Worm (Caenorhabditis elegans) whole organism, L4 larva: ENCODE results near the gene K08E7.8.

Source experiments
- F10B5.3 ChIP-seq: sonication (generic microtip); optimal IDR thresholded peaks from 2 replicates; lab custom pipeline; 2016; ENCODE audit warnings: mild to moderate bottlenecking, missing genetic modification characterization, missing compliant biosample characterization
- T26A8.4 ChIP-seq: fragments of 200-800 bp; sonication (Bioruptor generic); IDR thresholded peaks from 2 replicates; pipeline ENCODE4 v1.3.6; 2022; ENCODE audit warnings: missing genetic modification characterization, missing compliant biosample characterization
- Y105C5A.15 ChIP-seq: fragments of 200-800 bp; sonication (Bioruptor generic); IDR thresholded peaks from 2 replicates; pipeline ENCODE4 v1.3.6; 2022; ENCODE audit warnings: missing genetic modification characterization, missing compliant biosample characterization
- Y5F2A.4 ChIP-seq: fragments of 200-800 bp; sonication (Bioruptor generic); optimal IDR thresholded peaks from 2 replicates; lab custom pipeline; 2018; ENCODE audit warnings: mild to moderate bottlenecking, missing genetic modification characterization, missing compliant biosample characterization
- ZK546.5 ChIP-seq, 2 experiments: sonication (generic microtip); optimal IDR thresholded peaks; 2 replicates each; lab custom pipeline; 2017; ENCODE audit warnings: missing biosample characterization in 2 of 2, missing genetic modification characterization in 2 of 2
- ceh-20 ChIP-seq: fragments of 200-800 bp; sonication (Bioruptor generic); IDR thresholded peaks from 2 replicates; pipeline ENCODE4 v1.3.6; 2022; ENCODE audit warnings: missing genetic modification reagents, missing genetic modification characterization, missing compliant biosample characterization
- ceh-28 ChIP-seq: fragments of 150-350 bp; optimal IDR thresholded peaks from 2 replicates; lab custom pipeline; 2014; ENCODE audit warnings: missing biosample characterization, missing genetic modification reagents, missing genetic modification characterization
- ceh-32 ChIP-seq: sonication (generic microtip); optimal IDR thresholded peaks from 2 replicates; lab custom pipeline; 2016; ENCODE audit warnings: mild to moderate bottlenecking, missing genetic modification characterization, missing compliant biosample characterization; ENCODE audit not compliant: poor library complexity
- ceh-62 ChIP-seq: sonication (generic microtip); optimal IDR thresholded peaks from 2 replicates; lab custom pipeline; 2017; ENCODE audit warnings: missing biosample characterization, missing genetic modification characterization
- cey-2 ChIP-seq: sonication (generic microtip); optimal IDR thresholded peaks from 3 replicates; lab custom pipeline; 2017; ENCODE audit warnings: missing genetic modification characterization, mild to moderate bottlenecking, missing compliant biosample characterization, antibody characterized with exemption, borderline replicate concordance; ENCODE audit not compliant: insufficient read depth
- daf-12 ChIP-seq: fragments of 150-350 bp; optimal IDR thresholded peaks from 2 replicates; lab custom pipeline; 2014; ENCODE audit warnings: missing biosample characterization, missing genetic modification reagents, missing genetic modification characterization
- dmd-8 ChIP-seq: fragments of 200-800 bp; sonication (Bioruptor generic); IDR thresholded peaks from 2 replicates; pipeline ENCODE4 v1.3.6; 2022; ENCODE audit warnings: missing genetic modification characterization, missing compliant biosample characterization
- dpl-1 ChIP-seq: fragments of 150-350 bp; optimal IDR thresholded peaks from 2 replicates; lab custom pipeline; 2014; ENCODE audit warnings: missing biosample characterization, missing genetic modification reagents, missing genetic modification characterization
- duxl-1 ChIP-seq: sonication (generic microtip); optimal IDR thresholded peaks from 2 replicates; lab custom pipeline; 2016; ENCODE audit warnings: mild to moderate bottlenecking, missing genetic modification characterization, moderate library complexity, missing compliant biosample characterization; ENCODE audit not compliant: poor library complexity
- hif-1 ChIP-seq, 2 experiments: sonication (generic microtip); optimal IDR thresholded peaks; 2 replicates each; lab custom pipeline; 2016 to 2017; ENCODE audit warnings: missing compliant biosample characterization in 2 of 2, missing genetic modification characterization in 2 of 2, missing genetic modification reagents in 2 of 2, missing genotype in 2 of 2, mild to moderate bottlenecking in 1 of 2
- hlh-11 ChIP-seq: fragments of 200-800 bp; sonication (Bioruptor generic); optimal IDR thresholded peaks from 2 replicates; lab custom pipeline; 2018; ENCODE audit warnings: mild to moderate bottlenecking, missing genetic modification characterization, missing compliant biosample characterization
- hlh-30 ChIP-seq: sonication (generic microtip); optimal IDR thresholded peaks from 2 replicates; lab custom pipeline; 2017; ENCODE audit warnings: antibody characterized with exemption, mild to moderate bottlenecking, missing genetic modification characterization, missing compliant biosample characterization; ENCODE audit not compliant: insufficient read depth
- jun-1 ChIP-seq: fragments of 150-350 bp; optimal IDR thresholded peaks from 2 replicates; lab custom pipeline; 2014; ENCODE audit warnings: missing biosample characterization, missing genetic modification reagents, missing genetic modification characterization
- lin-1 ChIP-seq: fragments of 200-800 bp; sonication (Bioruptor generic); IDR thresholded peaks from 2 replicates; pipeline ENCODE4 v1.3.6; 2022; ENCODE audit warnings: missing genetic modification reagents, missing genetic modification characterization, missing compliant biosample characterization
- lin-29 ChIP-seq: fragments of 200-800 bp; sonication (Bioruptor generic); IDR thresholded peaks from 2 replicates; pipeline ENCODE4 v1.3.6; 2022; ENCODE audit warnings: missing genetic modification reagents, missing genetic modification characterization, missing compliant biosample characterization
- lin-38 ChIP-seq: fragments of 200-800 bp; sonication (Bioruptor generic); IDR thresholded peaks from 2 replicates; pipeline ENCODE4 v1.3.6; 2022; ENCODE audit warnings: missing genetic modification reagents, missing genetic modification characterization, missing compliant biosample characterization
- lin-39 ChIP-seq: fragments of 150-350 bp; optimal IDR thresholded peaks from 2 replicates; lab custom pipeline; 2014; ENCODE audit warnings: missing biosample characterization, missing genetic modification reagents, missing genetic modification characterization
- mdt-29 ChIP-seq: fragments of 200-800 bp; sonication (Bioruptor generic); IDR thresholded peaks from 2 replicates; pipeline ENCODE4 v1.3.6; 2022; ENCODE audit warnings: missing genetic modification reagents, missing genetic modification characterization, missing compliant biosample characterization
- mep-1 ChIP-seq: fragments of 150-350 bp; sonication (generic microtip); optimal IDR thresholded peaks from 3 replicates; lab custom pipeline; 2014; ENCODE audit warnings: missing biosample characterization, missing genetic modification characterization
- mxl-3 ChIP-seq: fragments of 200-800 bp; sonication (Bioruptor generic); optimal IDR thresholded peaks from 2 replicates; lab custom pipeline; 2018; ENCODE audit warnings: mild to moderate bottlenecking, missing genetic modification characterization, missing compliant biosample characterization
- nhr-10 ChIP-seq: fragments of 150-350 bp; optimal IDR thresholded peaks from 2 replicates; lab custom pipeline; 2014; ENCODE audit warnings: missing biosample characterization, missing genetic modification characterization
- nhr-41 ChIP-seq: fragments of 200-800 bp; sonication (Bioruptor generic); IDR thresholded peaks from 2 replicates; pipeline ENCODE4 v1.3.6; 2022; ENCODE audit warnings: missing genetic modification reagents, missing genetic modification characterization, missing compliant biosample characterization
- nhr-76 ChIP-seq: fragments of 150-350 bp; optimal IDR thresholded peaks from 2 replicates; lab custom pipeline; 2014; ENCODE audit warnings: missing biosample characterization, missing genetic modification characterization
- pha-4 ChIP-seq, 2 experiments: fragments of 150-350 bp in 1 of 2; fragments of 200-800 bp in 1 of 2; sonication (Bioruptor generic) in 1 of 2; IDR thresholded peaks in 1 of 2; optimal IDR thresholded peaks in 1 of 2; 2 replicates each; pipeline versions ENCODE4 v1.3.6 to Lab custom; 2014 to 2022; ENCODE audit warnings: missing genetic modification characterization in 2 of 2, missing genetic modification reagents in 2 of 2, missing biosample characterization in 1 of 2, missing compliant biosample characterization in 1 of 2
- rbr-2 ChIP-seq: sonication (generic microtip); optimal IDR thresholded peaks from 2 replicates; lab custom pipeline; 2016; ENCODE audit warnings: missing genotype, missing genetic modification characterization, missing compliant biosample characterization
- sdz-12 ChIP-seq: fragments of 200-800 bp; sonication (Bioruptor generic); optimal IDR thresholded peaks from 2 replicates; lab custom pipeline; 2018; ENCODE audit warnings: mild to moderate bottlenecking, missing genetic modification characterization, missing compliant biosample characterization
- snpc-4 ChIP-seq: fragments of 150-350 bp; optimal IDR thresholded peaks from 2 replicates; lab custom pipeline; 2014; ENCODE audit warnings: missing biosample characterization, missing genetic modification characterization
- unc-130 ChIP-seq: sonication (generic microtip); optimal IDR thresholded peaks from 2 replicates; lab custom pipeline; 2016; ENCODE audit warnings: missing genetic modification reagents, missing genetic modification characterization, missing compliant biosample characterization
- unc-62 ChIP-seq, 3 experiments: fragments of 150-350 bp in 1 of 3; sonication (generic microtip); optimal IDR thresholded peaks in 2 of 3; peaks in 1 of 3; 1 replicate in 1 of 3; 2 replicates in 2 of 3; lab custom pipeline; 2014 to 2017; ENCODE audit warnings: missing biosample characterization in 3 of 3, missing genetic modification characterization in 3 of 3, missing genetic modification reagents in 3 of 3, missing genotype in 1 of 3
- zfp-2 ChIP-seq: sonication (generic microtip); optimal IDR thresholded peaks from 2 replicates; lab custom pipeline; 2016; ENCODE audit warnings: mild to moderate bottlenecking, missing genetic modification characterization, missing compliant biosample characterization
- zfp-3 ChIP-seq: fragments of 200-800 bp; sonication (Bioruptor generic); conservative IDR thresholded peaks from 2 replicates; pipeline ENCODE4 v1.3.6; 2022; ENCODE audit warnings: missing genetic modification reagents, missing genetic modification characterization, missing compliant biosample characterization
- zip-11 ChIP-seq: fragments of 200-800 bp; sonication (Bioruptor generic); IDR thresholded peaks from 2 replicates; pipeline ENCODE4 v1.3.6; 2022; ENCODE audit warnings: missing genetic modification characterization, missing compliant biosample characterization

Gene K08E7.8

ce11 chrIV:12551944-12552343 lies 33.9 kb downstream of the K08E7.8 start:
- no peak for TF ChIP-seq ceh-32 (tag; lab: Kevin White, UChicago)
- no peak for TF ChIP-seq zfp-2 (tag; lab: Kevin White, UChicago)
- TF ChIP-seq zip-11 (GFP tag; lab: Robert Waterston, UW): no peak
- no peak for TF ChIP-seq pha-4 (GFP tag; IDR thresholded peaks at IDR 0.05; lab: Robert Waterston, UW)
- TF ChIP-seq pha-4 (tag; optimal IDR thresholded peaks at IDR 0.05; lab: Kevin White, UChicago): no peak
- TF ChIP-seq ZK546.5 (tag; optimal IDR thresholded peaks at IDR 0.05; lab: Kevin White, UChicago): no peak
- TF ChIP-seq mep-1 (tag; lab: Kevin White, UChicago): no peak
- no peak for TF ChIP-seq daf-12
- no peak for TF ChIP-seq jun-1 (tag; lab: Kevin White, UChicago)
- no peak for TF ChIP-seq unc-130 (GFP tag; lab: Kevin White, UChicago)
- no peak for TF ChIP-seq snpc-4 (tag; lab: Kevin White, UChicago)
- no peak for TF ChIP-seq unc-62 (GFP tag; optimal IDR thresholded peaks at IDR 0.05 in 1 of 2; lab: Kevin White, UChicago)
- TF ChIP-seq unc-62 (tag; optimal IDR thresholded peaks at IDR 0.05; lab: Kevin White, UChicago): no peak
- TF ChIP-seq mxl-3 (GFP tag; lab: Kevin White, UChicago): no peak
- TF ChIP-seq dpl-1 (GFP tag; lab: Kevin White, UChicago): no peak
- no peak for TF ChIP-seq Y105C5A.15 (GFP tag; lab: Robert Waterston, UW)
- TF ChIP-seq hlh-30 (tag; lab: Kevin White, UChicago): no peak
- TF ChIP-seq rbr-2 (tag; lab: Kevin White, UChicago): no peak
- TF ChIP-seq nhr-10 (tag; lab: Kevin White, UChicago): no peak
- no peak for TF ChIP-seq dmd-8 (GFP tag; lab: Robert Waterston, UW)
- TF ChIP-seq cey-2 (tag; lab: Kevin White, UChicago): no peak
- no peak for TF ChIP-seq nhr-76 (tag; lab: Kevin White, UChicago)

ce11 chrIV:12549014-12549413 lies 36.9 kb downstream of the K08E7.8 start:
- TF ChIP-seq duxl-1 (tag; lab: Kevin White, UChicago) (no peak), Y5F2A.4 (GFP tag; lab: Kevin White, UChicago) (no peak), mxl-3 (GFP tag; lab: Kevin White, UChicago) (no peak), ceh-28 (tag; lab: Kevin White, UChicago) (no peak), sdz-12 (GFP tag; lab: Kevin White, UChicago) (no peak), lin-38 (GFP tag; lab: Robert Waterston, UW) (no peak), dpl-1 (GFP tag; lab: Kevin White, UChicago) (no peak), ceh-62 (tag; lab: Kevin White, UChicago) (no peak), ceh-20 (no peak), mdt-29 (GFP tag; lab: Robert Waterston, UW) (no peak), T26A8.4 (no peak), lin-29 (GFP tag; lab: Robert Waterston, UW) (no peak), hif-1 (tag; optimal IDR thresholded peaks at IDR 0.05; lab: Kevin White, UChicago) (no peak), nhr-41 (GFP tag; lab: Robert Waterston, UW) (no peak), jun-1 (tag; lab: Kevin White, UChicago) (no peak)

- TF ChIP-seq zfp-3 (GFP tag; lab: Robert Waterston, UW) (no peak), ZK546.5 (tag; optimal IDR thresholded peaks at IDR 0.05; lab: Kevin White, UChicago) (no peak), lin-1 (GFP tag; lab: Robert Waterston, UW) (no peak), lin-39 (tag; lab: Kevin White, UChicago) (no peak), F10B5.3 (no peak), hlh-11 (tag; lab: Kevin White, UChicago) (no peak)
Measured at ce11 chrIV:12547824-12548223, 38.0 kb downstream of the K08E7.8 start, which contains the start of gene ipmk-1. Gene ipmk-1 (plus strand): TSS chrIV:12548124.
